Worm (Caenorhabditis elegans) whole organism, L2 larva: ENCODE results near the gene B0302.2.

ENCODE experiments used
- C34F6.9 ChIP-seq: fragments of 150-350 bp; optimal IDR thresholded peaks from 2 replicates; lab custom pipeline; 2014; ENCODE audit warnings: missing biosample characterization, missing genetic modification characterization
- ZK546.5 ChIP-seq: sonication (generic microtip); optimal IDR thresholded peaks from 2 replicates; lab custom pipeline; 2017; ENCODE audit warnings: missing biosample characterization, missing genetic modification characterization
- ama-1 ChIP-seq: fragments of 150-350 bp; optimal IDR thresholded peaks from 2 replicates; lab custom pipeline; 2018; ENCODE audit warnings: inconsistent platforms
- crh-2 ChIP-seq: sonication (generic microtip); optimal IDR thresholded peaks from 2 replicates; lab custom pipeline; 2017; ENCODE audit warnings: missing biosample characterization, missing genetic modification characterization
- dmd-4 ChIP-seq: sonication (generic microtip); optimal IDR thresholded peaks from 2 replicates; lab custom pipeline; 2017; ENCODE audit warnings: missing biosample characterization, missing genetic modification characterization
- egl-27 ChIP-seq: sonication (generic microtip); optimal IDR thresholded peaks from 3 replicates; lab custom pipeline; 2017; ENCODE audit warnings: missing biosample characterization, missing genetic modification reagents, missing genetic modification characterization
- elt-1 ChIP-seq: fragments of 150-350 bp; optimal IDR thresholded peaks from 2 replicates; lab custom pipeline; 2014; ENCODE audit warnings: missing biosample characterization, missing genetic modification characterization
- fos-1 ChIP-seq: fragments of 150-350 bp; optimal IDR thresholded peaks from 2 replicates; lab custom pipeline; 2014; ENCODE audit warnings: missing biosample characterization, missing genetic modification characterization
- lin-39 ChIP-seq: fragments of 150-350 bp; optimal IDR thresholded peaks from 2 replicates; lab custom pipeline; 2014; ENCODE audit warnings: missing biosample characterization, missing genetic modification reagents, missing genetic modification characterization
- mbf-1 ChIP-seq: sonication (generic microtip); optimal IDR thresholded peaks from 2 replicates; lab custom pipeline; 2017; ENCODE audit warnings: missing biosample characterization, missing genetic modification characterization
- nhr-129 ChIP-seq: fragments of 150-350 bp; optimal IDR thresholded peaks from 2 replicates; lab custom pipeline; 2014; ENCODE audit warnings: missing biosample characterization, missing genetic modification characterization
- nhr-23 ChIP-seq: fragments of 150-350 bp; optimal IDR thresholded peaks from 2 replicates; lab custom pipeline; 2014; ENCODE audit warnings: missing biosample characterization, missing genetic modification reagents, missing genetic modification characterization
- nhr-25 ChIP-seq: fragments of 150-350 bp; sonication (generic microtip); optimal IDR thresholded peaks from 3 replicates; lab custom pipeline; 2014; ENCODE audit warnings: missing biosample characterization, missing genetic modification characterization
- nhr-77 ChIP-seq: fragments of 150-350 bp; optimal IDR thresholded peaks from 2 replicates; lab custom pipeline; 2014; ENCODE audit warnings: missing biosample characterization, missing genetic modification characterization
- sem-4 ChIP-seq: fragments of 150-350 bp; optimal IDR thresholded peaks from 2 replicates; lab custom pipeline; 2014; ENCODE audit warnings: missing biosample characterization, missing genetic modification reagents, missing genetic modification characterization
- unc-55 ChIP-seq: fragments of 150-350 bp; sonication (generic microtip); optimal IDR thresholded peaks from 3 replicates; lab custom pipeline; 2014; ENCODE audit warnings: missing biosample characterization, missing genetic modification reagents, missing genetic modification characterization
- ztf-4 ChIP-seq: fragments of 150-350 bp; optimal IDR thresholded peaks from 2 replicates; lab custom pipeline; 2014; ENCODE audit warnings: missing biosample characterization, missing genetic modification characterization

B0302.2 gene

DNA sequence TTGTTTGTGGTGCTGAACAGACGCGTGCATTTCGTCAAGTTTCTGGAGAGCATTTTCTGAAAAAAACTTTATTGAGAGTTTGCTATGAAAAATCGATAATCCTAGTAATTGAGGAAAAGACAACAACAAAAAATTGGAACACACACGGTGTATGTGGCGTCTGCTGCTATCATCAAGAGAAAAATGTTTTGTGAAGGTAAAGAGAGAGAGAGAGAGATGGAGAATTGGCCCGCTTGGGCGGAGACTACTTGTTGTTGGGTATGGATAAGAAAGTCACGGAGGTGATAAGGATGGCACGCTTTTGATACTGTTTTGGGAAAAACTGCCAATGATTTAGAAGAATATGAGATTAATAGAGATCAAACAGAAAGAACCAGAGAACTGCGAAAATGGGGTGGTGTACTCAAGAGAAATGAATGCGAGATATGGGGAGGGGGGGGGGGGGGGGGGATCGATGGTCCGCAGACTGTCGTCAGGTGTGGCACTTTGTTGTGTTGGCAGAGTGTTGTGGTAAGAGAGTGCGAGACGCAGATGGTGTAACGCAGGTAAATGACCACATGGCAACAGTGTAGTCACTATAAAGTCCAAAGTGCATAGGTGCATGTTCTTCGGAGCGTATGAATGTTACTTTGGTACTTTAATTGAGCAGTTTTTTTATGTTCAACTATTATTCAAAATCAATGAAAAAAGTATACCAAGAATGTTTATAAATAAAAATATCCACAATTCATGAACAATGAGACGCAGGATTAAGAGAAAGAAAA, 38.9 kb downstream of the B0302.2 start, which contains the start of gene acdh-7 (continued):
- no peak for TF ChIP-seq nhr-23 (tag; lab: Kevin White, UChicago)

- TF ChIP-seq unc-55 (GFP tag; lab: Kevin White, UChicago) (peak; percentile 32), crh-2 (tag; lab: Kevin White, UChicago) (peak; percentile 7), ztf-4 (no peak), C34F6.9 (tag; lab: Kevin White, UChicago) (peak; percentile 34), fos-1 (no peak)
Observed at ce11 chrX:17221873-17222525, 43.7 kb downstream of the B0302.2 start, which contains the start of gene rab-6.2. rab-6.2 (plus strand) TSS chrX:17222475.

ce11 chrX:17227376-17227775, 49.0 kb downstream of the B0302.2 start:
- no peak for TF ChIP-seq egl-27 (tag; lab: Kevin White, UChicago)
- no peak for TF ChIP-seq nhr-129 (tag; lab: Kevin White, UChicago)
- no peak for TF ChIP-seq nhr-77 (tag; lab: Kevin White, UChicago)
- no peak for TF ChIP-seq ama-1 (lab: Kevin White, UChicago)
- no peak for TF ChIP-seq dmd-4
- TF ChIP-seq sem-4 (tag; lab: Kevin White, UChicago) = no peak
- no peak for TF ChIP-seq fos-1
- TF ChIP-seq mbf-1 (tag; lab: Kevin White, UChicago) = no peak
- TF ChIP-seq crh-2 (tag; lab: Kevin White, UChicago) = no peak
- no peak for TF ChIP-seq ZK546.5 (tag; lab: Kevin White, UChicago)
- TF ChIP-seq elt-1 (tag; lab: Kevin White, UChicago) = no peak
- no peak for TF ChIP-seq lin-39 (tag; lab: Kevin White, UChicago)
- no peak for TF ChIP-seq nhr-25 (tag; lab: Kevin White, UChicago)
